Fruit fly (Drosophila melanogaster) whole organism, embryonic: ENCODE measurements around the gene CG2681.
A peak's percentile ranks its signal among the peaks of the same experiment; 100 is the strongest.

Experiments used
- ATbp ChIP-seq: fragments of 200-800 bp; sonication (Bioruptor generic); optimal IDR thresholded peaks from 2 replicates; lab custom pipeline; 2017; ENCODE audit warnings: missing biosample characterization, mild to moderate bottlenecking, missing genetic modification characterization, missing genetic modification reagents
- CG10267 ChIP-seq: fragments of 200-800 bp; sonication (Bioruptor generic); optimal IDR thresholded peaks from 2 replicates; lab custom pipeline; 2018; ENCODE audit warnings: missing biosample characterization, mild to moderate bottlenecking, missing genetic modification characterization, moderate library complexity
- CG12104 ChIP-seq: fragments of 200-800 bp; sonication (Bioruptor generic); optimal IDR thresholded peaks from 3 replicates; lab custom pipeline; 2016; ENCODE audit warnings: missing biosample characterization, missing genetic modification characterization
- CG1233 ChIP-seq: fragments of 200-800 bp; sonication (Bioruptor generic); optimal IDR thresholded peaks from 4 replicates; lab custom pipeline; 2018; ENCODE audit warnings: missing biosample characterization, mild to moderate bottlenecking, missing genetic modification characterization
- CG14965 ChIP-seq: fragments of 200-800 bp; sonication (Bioruptor generic); optimal IDR thresholded peaks from 2 replicates; lab custom pipeline; 2016; ENCODE audit warnings: missing biosample characterization, missing genetic modification characterization, borderline replicate concordance
- CG17385 ChIP-seq: fragments of 200-800 bp; sonication (Bioruptor generic); optimal IDR thresholded peaks from 3 replicates; lab custom pipeline; 2018; ENCODE audit warnings: missing biosample characterization, mild to moderate bottlenecking, missing genetic modification characterization
- CG2199 ChIP-seq: fragments of 200-800 bp; sonication (Bioruptor generic); IDR thresholded peaks from 3 replicates; pipeline ENCODE4 v1.3.6; 2022; ENCODE audit warnings: missing biosample characterization, missing genetic modification characterization
- CG30431 ChIP-seq: fragments of 200-800 bp; sonication (Bioruptor generic); optimal IDR thresholded peaks from 2 replicates; lab custom pipeline; 2017; ENCODE audit warnings: missing biosample characterization, missing genetic modification characterization
- CG3407 ChIP-seq: fragments of 200-800 bp; sonication (Bioruptor generic); optimal IDR thresholded peaks from 2 replicates; lab custom pipeline; 2018; ENCODE audit warnings: missing biosample characterization, mild to moderate bottlenecking, missing genetic modification characterization
- CG42726 ChIP-seq: fragments of 200-800 bp; sonication (Bioruptor generic); IDR thresholded peaks from 2 replicates; pipeline ENCODE4 v1.3.6; 2022; ENCODE audit warnings: missing biosample characterization, missing genetic modification characterization; ENCODE audit not compliant: partially characterized antibody
- CG6254 ChIP-seq: fragments of 200-800 bp; sonication (Bioruptor generic); optimal IDR thresholded peaks from 3 replicates; lab custom pipeline; 2017; ENCODE audit warnings: mild to moderate bottlenecking, missing biosample characterization, missing genetic modification reagents, missing genetic modification characterization
- CG6854 ChIP-seq: fragments of 200-800 bp; sonication (Bioruptor generic); optimal IDR thresholded peaks from 3 replicates; lab custom pipeline; 2017; ENCODE audit warnings: missing biosample characterization, mild to moderate bottlenecking, missing genetic modification characterization
- CrebB ChIP-seq: fragments of 200-800 bp; sonication (Bioruptor generic); optimal IDR thresholded peaks from 3 replicates; lab custom pipeline; 2018; ENCODE audit warnings: missing biosample characterization, mild to moderate bottlenecking, missing genetic modification characterization
- Dek ChIP-seq: fragments of 200-800 bp; sonication (Bioruptor generic); optimal IDR thresholded peaks from 3 replicates; lab custom pipeline; 2019; ENCODE audit warnings: missing biosample characterization, mild to moderate bottlenecking, missing genetic modification characterization, moderate library complexity
- E2f1 ChIP-seq: fragments of 200-800 bp; sonication (Bioruptor generic); IDR thresholded peaks from 2 replicates; pipeline ENCODE4 v1.3.6; 2022; ENCODE audit warnings: missing biosample characterization, missing genetic modification characterization
- ERR ChIP-seq: fragments of 200-800 bp; sonication (Bioruptor generic); optimal IDR thresholded peaks from 2 replicates; lab custom pipeline; 2016; ENCODE audit warnings: missing biosample characterization, missing genetic modification characterization
- Ets65A ChIP-seq: fragments of 200-800 bp; sonication (Bioruptor generic); peaks from one replicate; lab custom pipeline; 2016; ENCODE audit warnings: missing biosample characterization, missing genetic modification characterization
- Fer1 ChIP-seq: fragments of 200-800 bp; sonication (Bioruptor generic); optimal IDR thresholded peaks from 2 replicates; lab custom pipeline; 2017; ENCODE audit warnings: missing biosample characterization, mild to moderate bottlenecking, missing genetic modification characterization
- Gsc ChIP-seq: fragments of 200-800 bp; sonication (Bioruptor generic); IDR thresholded peaks from 2 replicates; pipeline ENCODE4 v1.3.6; 2022; ENCODE audit warnings: missing biosample characterization, missing genetic modification characterization
- H15 ChIP-seq: fragments of 200-800 bp; sonication (Bioruptor generic); IDR thresholded peaks from 3 replicates; pipeline ENCODE4 v1.3.6; 2022; ENCODE audit warnings: missing biosample characterization, missing genetic modification characterization
- HLH3B ChIP-seq: fragments of 200-800 bp; sonication (Bioruptor generic); IDR thresholded peaks from 2 replicates; pipeline ENCODE4 v1.3.6; 2022; ENCODE audit warnings: missing biosample characterization, missing genetic modification characterization
- Hand ChIP-seq: fragments of 200-800 bp; sonication (Bioruptor generic); optimal IDR thresholded peaks from 2 replicates; lab custom pipeline; 2017; ENCODE audit warnings: mild to moderate bottlenecking, missing biosample characterization, missing genetic modification reagents, missing genetic modification characterization
- Hey ChIP-seq: fragments of 200-800 bp; sonication (Bioruptor generic); optimal IDR thresholded peaks from 3 replicates; lab custom pipeline; 2018; ENCODE audit warnings: missing biosample characterization, mild to moderate bottlenecking, missing genetic modification characterization
- Kr ChIP-seq: fragments of 200-800 bp; sonication (Bioruptor generic); optimal IDR thresholded peaks from 2 replicates; lab custom pipeline; 2017; ENCODE audit warnings: missing biosample characterization, mild to moderate bottlenecking, missing genetic modification characterization
- NC2β ChIP-seq: fragments of 200-800 bp; sonication (Bioruptor generic); optimal IDR thresholded peaks from 2 replicates; lab custom pipeline; 2016; ENCODE audit warnings: missing biosample characterization, missing genetic modification characterization
- Nf-YB ChIP-seq: fragments of 200-800 bp; sonication (Bioruptor generic); optimal IDR thresholded peaks from 3 replicates; lab custom pipeline; 2019; ENCODE audit warnings: missing biosample characterization, mild to moderate bottlenecking, missing genetic modification characterization, moderate library complexity
- Spps ChIP-seq: fragments of 200-800 bp; sonication (Bioruptor generic); optimal IDR thresholded peaks from 2 replicates; lab custom pipeline; 2018; ENCODE audit warnings: missing biosample characterization, mild to moderate bottlenecking, missing genetic modification characterization
- Tbp ChIP-seq: fragments of >200 bp; optimal IDR thresholded peaks from 2 replicates; lab custom pipeline; 2018; ENCODE audit warnings: missing biosample characterization, missing genetic modification characterization
- Vsx1 ChIP-seq: fragments of 200-800 bp; sonication (Bioruptor generic); optimal IDR thresholded peaks from 2 replicates; lab custom pipeline; 2017; ENCODE audit warnings: missing biosample characterization, mild to moderate bottlenecking, missing genetic modification characterization, missing genetic modification reagents
- ac ChIP-seq: fragments of 200-800 bp; sonication (Bioruptor generic); optimal IDR thresholded peaks from 3 replicates; lab custom pipeline; 2017; ENCODE audit warnings: missing biosample characterization, mild to moderate bottlenecking, missing genetic modification characterization
- bsh ChIP-seq, 2 experiments: fragments of 200-800 bp; sonication (Bioruptor generic); optimal IDR thresholded peaks; 2 replicates each; lab custom pipeline; 2017 to 2018; ENCODE audit warnings: mild to moderate bottlenecking in 2 of 2, missing biosample characterization in 2 of 2, missing genetic modification characterization in 2 of 2, moderate library complexity in 1 of 2
- chinmo ChIP-seq: fragments of 200-800 bp; sonication (Bioruptor generic); IDR thresholded peaks from 4 replicates; pipeline ENCODE4 v1.3.6; 2022; ENCODE audit warnings: missing biosample characterization, missing genetic modification characterization; ENCODE audit not compliant: partially characterized antibody
- dan ChIP-seq: fragments of 200-800 bp; sonication (Bioruptor generic); IDR thresholded peaks from 2 replicates; pipeline ENCODE4 v1.3.6; 2022; ENCODE audit warnings: missing biosample characterization, missing genetic modification characterization
- dimm ChIP-seq: fragments of 200-800 bp; sonication (Bioruptor generic); IDR thresholded peaks from 2 replicates; pipeline ENCODE4 v1.3.6; 2022; ENCODE audit warnings: missing biosample characterization, missing genetic modification characterization
- fd102C ChIP-seq: fragments of 200-800 bp; sonication (Bioruptor generic); optimal IDR thresholded peaks from 2 replicates; lab custom pipeline; 2018; ENCODE audit warnings: missing biosample characterization, mild to moderate bottlenecking, missing genetic modification characterization, moderate library complexity
- fd3F ChIP-seq: fragments of 200-800 bp; sonication (Bioruptor generic); optimal IDR thresholded peaks from 2 replicates; lab custom pipeline; 2018; ENCODE audit warnings: missing biosample characterization, mild to moderate bottlenecking, missing genetic modification characterization, moderate library complexity
- fd64A ChIP-seq: fragments of 200-800 bp; sonication (Bioruptor generic); optimal IDR thresholded peaks from 3 replicates; lab custom pipeline; 2018; ENCODE audit warnings: missing biosample characterization, mild to moderate bottlenecking, missing genetic modification characterization
- gsb-n ChIP-seq: fragments of 200-800 bp; sonication (Bioruptor generic); optimal IDR thresholded peaks from 3 replicates; lab custom pipeline; 2018; ENCODE audit warnings: missing biosample characterization, mild to moderate bottlenecking, missing genetic modification characterization
- gt ChIP-seq: fragments of 200-800 bp; sonication (Bioruptor generic); IDR thresholded peaks from 2 replicates; pipeline ENCODE4 v1.3.6; 2022; ENCODE audit warnings: missing biosample characterization, missing genetic modification characterization
- hb ChIP-seq: fragments of 200-800 bp; sonication (Bioruptor generic); IDR thresholded peaks from 3 replicates; pipeline ENCODE4 v1.3.6; 2022; ENCODE audit warnings: missing biosample characterization, missing genetic modification characterization; ENCODE audit not compliant: partially characterized antibody
- lbe ChIP-seq: fragments of 200-800 bp; sonication (Bioruptor generic); optimal IDR thresholded peaks from 2 replicates; lab custom pipeline; 2016; ENCODE audit warnings: missing biosample characterization, mild to moderate bottlenecking, missing genetic modification characterization
- lilli ChIP-seq: fragments of 200-800 bp; sonication (Bioruptor generic); optimal IDR thresholded peaks from 3 replicates; lab custom pipeline; 2016; ENCODE audit warnings: missing biosample characterization, missing genetic modification characterization
- luna ChIP-seq: fragments of 200-800 bp; sonication (Bioruptor generic); optimal IDR thresholded peaks from 2 replicates; lab custom pipeline; 2016; ENCODE audit warnings: missing biosample characterization, missing genetic modification characterization
- odd ChIP-seq: fragments of 200-800 bp; sonication (Bioruptor generic); optimal IDR thresholded peaks from 2 replicates; lab custom pipeline; 2017; ENCODE audit warnings: missing biosample characterization, mild to moderate bottlenecking, missing genetic modification characterization
- pros ChIP-seq: fragments of 200-800 bp; sonication (Bioruptor generic); optimal IDR thresholded peaks from 3 replicates; lab custom pipeline; 2019; ENCODE audit warnings: missing biosample characterization, mild to moderate bottlenecking, missing genetic modification characterization, moderate library complexity
- pzg ChIP-seq: fragments of 200-800 bp; sonication (Bioruptor generic); optimal IDR thresholded peaks from 3 replicates; lab custom pipeline; 2018; ENCODE audit warnings: missing biosample characterization, mild to moderate bottlenecking, missing genetic modification characterization, moderate library complexity
- sqz ChIP-seq: fragments of 200-800 bp; sonication (Bioruptor generic); optimal IDR thresholded peaks from 3 replicates; lab custom pipeline; 2018; ENCODE audit warnings: missing biosample characterization, mild to moderate bottlenecking, missing genetic modification characterization
- tap ChIP-seq: fragments of 200-800 bp; optimal IDR thresholded peaks from 3 replicates; lab custom pipeline; 2019; ENCODE audit warnings: missing biosample characterization, mild to moderate bottlenecking, missing genetic modification characterization, moderate library complexity
- tin ChIP-seq: fragments of 200-800 bp; sonication (Bioruptor generic); optimal IDR thresholded peaks from 3 replicates; lab custom pipeline; 2016; ENCODE audit warnings: missing biosample characterization, missing genetic modification characterization
- vvl ChIP-seq: fragments of 200-800 bp; sonication (Bioruptor generic); IDR thresholded peaks from 2 replicates; pipeline ENCODE4 v1.3.6; 2022; ENCODE audit warnings: missing biosample characterization, missing genetic modification characterization
- wor ChIP-seq: fragments of 200-800 bp; sonication (Bioruptor generic); IDR thresholded peaks from 2 replicates; pipeline ENCODE4 v1.3.6; 2022; ENCODE audit warnings: missing biosample characterization, missing genetic modification characterization

CG2681 gene

DNA sequence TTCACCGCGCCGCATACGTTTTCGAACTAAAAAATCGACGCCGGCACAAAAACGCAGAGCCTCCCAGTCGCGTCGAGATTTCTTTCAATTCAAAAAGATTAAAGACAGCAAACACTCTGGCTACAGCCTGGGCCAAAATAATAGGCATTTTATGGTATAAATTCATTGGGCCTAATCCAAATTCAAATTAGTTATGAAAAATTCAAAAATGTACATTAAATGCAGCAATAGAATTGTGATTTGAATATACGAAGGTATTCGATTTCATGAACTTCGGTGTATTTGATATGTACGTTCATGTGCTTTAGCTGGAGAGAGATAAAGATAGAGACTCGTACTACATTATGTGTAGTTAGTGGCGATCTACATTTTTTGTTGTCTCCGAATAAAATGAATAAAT lies 35.6 kb downstream of the CG2681 start, which contains the start of gene Syx4 (continued):
- peak; percentile 84 for TF ChIP-seq odd (GFP tag; lab: Kevin White, UChicago)
- TF ChIP-seq tap (tag; lab: Kevin White, UChicago), result peak; percentile 93
- no peak for TF ChIP-seq dan (GFP tag; lab: Robert Waterston, UW)
- TF ChIP-seq vvl (GFP tag; lab: Robert Waterston, UW), result peak; percentile 95
- TF ChIP-seq Hey (tag; lab: Kevin White, UChicago), result peak; percentile 27
- TF ChIP-seq CG14965, result peak; percentile 59
- TF ChIP-seq CG17385 (GFP tag; lab: Kevin White, UChicago), result peak; percentile 90
- no peak for TF ChIP-seq pros (GFP tag; lab: Kevin White, UChicago)
- peak; percentile 90 for TF ChIP-seq CrebB (tag; lab: Kevin White, UChicago)
- TF ChIP-seq E2f1, result peak; percentile 89
- TF ChIP-seq CG6854 (GFP tag; lab: Kevin White, UChicago), result peak; percentile 91
- TF ChIP-seq HLH3B (GFP tag; lab: Robert Waterston, UW), result peak; percentile 89
- no peak for TF ChIP-seq gt
- TF ChIP-seq Vsx1, result peak; percentile 76
- TF ChIP-seq fd3F (GFP tag; lab: Kevin White, UChicago), result peak; percentile 92
- peak; percentile 84 for TF ChIP-seq luna
- TF ChIP-seq dimm (GFP tag; lab: Robert Waterston, UW), result peak; percentile 75
- TF ChIP-seq H15 (GFP tag; lab: Robert Waterston, UW), result peak; percentile 77
- TF ChIP-seq Hand (GFP tag; lab: Kevin White, UChicago), result peak; percentile 86
- TF ChIP-seq Kr (GFP tag; lab: Kevin White, UChicago), result no peak
- TF ChIP-seq Dek (tag; lab: Kevin White, UChicago), result peak; percentile 92
- TF ChIP-seq fd102C (GFP tag; lab: Kevin White, UChicago), result no peak
- peak; percentile 76 for TF ChIP-seq Nf-YB
- TF ChIP-seq NC2β, result peak; percentile 82
- peak; percentile 49 for TF ChIP-seq fd64A
- peak; percentile 67 for TF ChIP-seq CG6254 (GFP tag; lab: Kevin White, UChicago)
- peak; percentile 69 to 88 for TF ChIP-seq bsh (GFP tag; optimal IDR thresholded peaks at IDR 0.05; lab: Kevin White, UChicago)
- TF ChIP-seq tin, result peak; percentile 77
- TF ChIP-seq CG1233, result peak; percentile 87
- TF ChIP-seq CG42726 (GFP tag; lab: Robert Waterston, UW), result no peak
- TF ChIP-seq chinmo, result no peak
- peak; percentile 93 for TF ChIP-seq lilli (GFP tag; lab: Kevin White, UChicago)
- TF ChIP-seq Gsc (GFP tag; lab: Robert Waterston, UW), result peak; percentile 49; the same call in 1 of the 2 replicates
- TF ChIP-seq CG3407, result peak; percentile 76
- TF ChIP-seq ERR, result peak; percentile 81
- peak; percentile 34 for TF ChIP-seq Spps
- no peak for TF ChIP-seq Tbp (GFP tag; lab: Kevin White, UChicago)
- peak; percentile 96 for TF ChIP-seq Ets65A (GFP tag; lab: Kevin White, UChicago)
- no peak for TF ChIP-seq ac (GFP tag; lab: Kevin White, UChicago)
- TF ChIP-seq wor, result peak; percentile 73
- TF ChIP-seq CG2199, result peak; percentile 79; the same call in 2 of the 3 replicates
- TF ChIP-seq pzg (GFP tag; lab: Kevin White, UChicago), result peak; percentile 20
- peak; percentile 88 for TF ChIP-seq ATbp
- TF ChIP-seq lbe (GFP tag; lab: Kevin White, UChicago), result peak; percentile 90
- peak; percentile 61 for TF ChIP-seq CG30431 (GFP tag; lab: Kevin White, UChicago)
- TF ChIP-seq Fer1, result peak; percentile 96
- peak; percentile 78 for TF ChIP-seq CG10267
- peak; percentile 76 for TF ChIP-seq CG12104 (GFP tag; lab: Kevin White, UChicago)
- TF ChIP-seq gsb-n, result peak; percentile 79
- TF ChIP-seq sqz (GFP tag; lab: Kevin White, UChicago), result peak; percentile 69
- no peak for TF ChIP-seq hb
